Worm (Caenorhabditis elegans): Measurements from ENCODE around the gene fbxb-44.

DNA sequence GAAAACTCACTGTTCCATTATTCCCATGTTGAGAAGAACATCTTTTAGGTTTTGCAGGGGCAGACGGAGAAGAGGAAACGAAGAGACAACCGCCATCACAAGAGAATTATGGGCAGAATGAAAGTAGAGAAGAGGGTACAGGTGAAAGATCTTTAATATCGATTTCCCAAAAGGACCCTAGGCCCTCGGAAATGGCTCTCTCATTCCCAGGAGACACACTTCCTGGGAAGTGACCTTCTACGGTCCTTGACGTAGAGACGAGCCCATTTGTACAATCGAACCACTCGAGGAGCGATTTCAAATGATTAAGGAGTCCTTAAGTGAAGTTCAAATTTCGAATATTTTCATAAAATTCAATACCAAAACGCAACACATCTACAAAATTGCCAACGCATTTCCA lies 32.3 kb downstream of the fbxb-44 start, which contains the start of gene fbxb-46:
- no peak for TF ChIP-seq nhr-11 (tag; optimal IDR thresholded peaks at IDR 0.05)
- TF ChIP-seq nhr-28 (tag; optimal IDR thresholded peaks at IDR 0.05): no peak
- TF ChIP-seq Y105C5A.15 (GFP tag; IDR thresholded peaks at IDR 0.05): no peak
- TF ChIP-seq snpc-4 (tag; optimal IDR thresholded peaks at IDR 0.05): no peak
- no peak for TF ChIP-seq ama-1 (optimal IDR thresholded peaks at IDR 0.05)
- TF ChIP-seq lim-7 (GFP tag; IDR thresholded peaks at IDR 0.05): no peak
- no peak for TF ChIP-seq lin-15B (tag; optimal IDR thresholded peaks at IDR 0.05)
- TF ChIP-seq fos-1 (tag; optimal IDR thresholded peaks at IDR 0.05): no peak
